Fruit fly (Drosophila melanogaster): ENCODE measurements around the gene Acp26Ab.

dm6 chr2L:5904585-5904984 lies 11.9 kb upstream of the Acp26Ab start, which contains the start of gene CG9021:
- TF ChIP-seq CG8478 (optimal IDR thresholded peaks at IDR 0.05) (no peak), Dll (optimal IDR thresholded peaks at IDR 0.05) (no peak), EcR (GFP tag; optimal IDR thresholded peaks at IDR 0.05) (no peak), psq (optimal IDR thresholded peaks at IDR 0.05) (no peak)

All from whole organism.